Worm (Caenorhabditis elegans) whole organism, L3 larva: ENCODE results near the gene srx-43.

Source experiments
- R02D3.7 ChIP-seq: fragments of 150-350 bp; optimal IDR thresholded peaks from 2 replicates; lab custom pipeline; 2014; ENCODE audit warnings: missing biosample characterization, missing genetic modification characterization
- aly-2 ChIP-seq: fragments of 150-350 bp; optimal IDR thresholded peaks from 2 replicates; lab custom pipeline; 2014; ENCODE audit warnings: missing biosample characterization, missing genetic modification characterization
- ama-1 ChIP-seq: fragments of 150-350 bp; optimal IDR thresholded peaks from 2 replicates; lab custom pipeline; 2018
- ceh-16 ChIP-seq: sonication (generic microtip); optimal IDR thresholded peaks from 2 replicates; lab custom pipeline; 2017; ENCODE audit warnings: missing biosample characterization, missing genetic modification characterization
- ceh-82 ChIP-seq: fragments of 150-350 bp; optimal IDR thresholded peaks from 2 replicates; lab custom pipeline; 2014; ENCODE audit warnings: missing biosample characterization, missing genetic modification characterization
- egl-27 ChIP-seq: sonication (generic microtip); optimal IDR thresholded peaks from 4 replicates; lab custom pipeline; 2017; ENCODE audit warnings: missing biosample characterization, missing genetic modification reagents, missing genetic modification characterization
- egl-5 ChIP-seq: fragments of 150-350 bp; optimal IDR thresholded peaks from 2 replicates; lab custom pipeline; 2017; ENCODE audit warnings: missing biosample characterization, missing genetic modification reagents, missing genetic modification characterization, inconsistent platforms
- elt-1 ChIP-seq: fragments of 150-350 bp; optimal IDR thresholded peaks from 2 replicates; lab custom pipeline; 2014; ENCODE audit warnings: missing biosample characterization, missing genetic modification characterization
- elt-2 ChIP-seq: sonication (generic microtip); optimal IDR thresholded peaks from 2 replicates; lab custom pipeline; 2016; ENCODE audit warnings: missing genetic modification reagents, mild to moderate bottlenecking, missing genetic modification characterization, missing compliant biosample characterization
- eor-1 ChIP-seq, 2 experiments: fragments of 150-350 bp; optimal IDR thresholded peaks; 2 replicates each; lab custom pipeline; 2014 to 2018; ENCODE audit warnings: missing biosample characterization in 2 of 2, missing genetic modification characterization in 2 of 2
- fkh-2 ChIP-seq: fragments of 150-350 bp; optimal IDR thresholded peaks from 2 replicates; lab custom pipeline; 2014; ENCODE audit warnings: missing biosample characterization, missing genetic modification reagents, missing genetic modification characterization
- fos-1 ChIP-seq: fragments of 150-350 bp; optimal IDR thresholded peaks from 2 replicates; lab custom pipeline; 2014; ENCODE audit warnings: missing biosample characterization, missing genetic modification characterization
- hmg-11 ChIP-seq: sonication (generic microtip); optimal IDR thresholded peaks from 2 replicates; lab custom pipeline; 2016; ENCODE audit warnings: missing genetic modification characterization, missing compliant biosample characterization
- jun-1 ChIP-seq: fragments of 150-350 bp; optimal IDR thresholded peaks from 2 replicates; lab custom pipeline; 2014; ENCODE audit warnings: missing biosample characterization, missing genetic modification reagents, missing genetic modification characterization
- lin-15B ChIP-seq: fragments of 150-350 bp; optimal IDR thresholded peaks from 2 replicates; lab custom pipeline; 2014; ENCODE audit warnings: missing biosample characterization, missing genetic modification characterization
- lin-39 ChIP-seq: fragments of 150-350 bp; optimal IDR thresholded peaks from 2 replicates; lab custom pipeline; 2018; ENCODE audit warnings: missing biosample characterization, missing genetic modification reagents, missing genetic modification characterization
- lsy-12 ChIP-seq: sonication (generic microtip); optimal IDR thresholded peaks from 2 replicates; lab custom pipeline; 2016; ENCODE audit warnings: mild to moderate bottlenecking, missing genetic modification characterization, missing compliant biosample characterization
- mdl-1 ChIP-seq: fragments of 150-350 bp; optimal IDR thresholded peaks from 2 replicates; lab custom pipeline; 2014; ENCODE audit warnings: missing biosample characterization, missing genetic modification characterization
- mml-1 ChIP-seq: fragments of 150-350 bp; sonication (generic microtip); optimal IDR thresholded peaks from 3 replicates; lab custom pipeline; 2014; ENCODE audit warnings: missing biosample characterization, missing genetic modification characterization
- nfya-1 ChIP-seq: sonication (generic microtip); optimal IDR thresholded peaks from 2 replicates; lab custom pipeline; 2017; ENCODE audit warnings: missing genetic modification characterization, mild to moderate bottlenecking, missing compliant biosample characterization, antibody characterized with exemption, moderate library complexity; ENCODE audit not compliant: insufficient read depth
- nhr-11 ChIP-seq: fragments of 150-350 bp; optimal IDR thresholded peaks from 2 replicates; lab custom pipeline; 2014; ENCODE audit warnings: missing biosample characterization, missing genetic modification characterization
- nhr-12 ChIP-seq: fragments of 150-350 bp; optimal IDR thresholded peaks from 2 replicates; lab custom pipeline; 2014; ENCODE audit warnings: missing biosample characterization, missing genetic modification characterization
- nhr-23 ChIP-seq: fragments of 150-350 bp; optimal IDR thresholded peaks from 2 replicates; lab custom pipeline; 2014; ENCODE audit warnings: missing biosample characterization, missing genetic modification reagents, missing genetic modification characterization
- nhr-237 ChIP-seq: fragments of 150-350 bp; optimal IDR thresholded peaks from 2 replicates; lab custom pipeline; 2014; ENCODE audit warnings: missing biosample characterization, missing genetic modification characterization
- nhr-25 ChIP-seq: sonication (generic microtip); optimal IDR thresholded peaks from 2 replicates; lab custom pipeline; 2017; ENCODE audit warnings: missing biosample characterization, missing genetic modification characterization
- nhr-43 ChIP-seq: sonication (generic microtip); optimal IDR thresholded peaks from 2 replicates; lab custom pipeline; 2016; ENCODE audit warnings: mild to moderate bottlenecking, missing genetic modification characterization, missing compliant biosample characterization; ENCODE audit not compliant: poor library complexity, severe bottlenecking
- nhr-67 ChIP-seq: fragments of 150-350 bp; optimal IDR thresholded peaks from 2 replicates; lab custom pipeline; 2014; ENCODE audit warnings: missing biosample characterization, missing genetic modification characterization
- nhr-76 ChIP-seq: fragments of 150-350 bp; sonication (generic microtip); optimal IDR thresholded peaks from 5 replicates; lab custom pipeline; 2014; ENCODE audit warnings: missing biosample characterization, missing genetic modification characterization
- pha-4 ChIP-seq: fragments of 150-350 bp; optimal IDR thresholded peaks from 2 replicates; lab custom pipeline; 2014; ENCODE audit warnings: missing biosample characterization, missing genetic modification reagents, missing genetic modification characterization
- pqm-1 ChIP-seq: fragments of 150-350 bp; optimal IDR thresholded peaks from 2 replicates; lab custom pipeline; 2017; ENCODE audit warnings: missing biosample characterization, missing genetic modification characterization, inconsistent platforms
- sea-2 ChIP-seq: fragments of 150-350 bp; sonication (generic microtip); optimal IDR thresholded peaks from 4 replicates; lab custom pipeline; 2014; ENCODE audit warnings: missing biosample characterization, missing genetic modification reagents, missing genetic modification characterization
- skn-1 ChIP-seq: fragments of 150-350 bp; optimal IDR thresholded peaks from 2 replicates; lab custom pipeline; 2014; ENCODE audit warnings: missing biosample characterization, missing genetic modification characterization
- snpc-4 ChIP-seq: fragments of 150-350 bp; optimal IDR thresholded peaks from 2 replicates; lab custom pipeline; 2014; ENCODE audit warnings: missing biosample characterization, missing genetic modification characterization
- tbx-2 ChIP-seq: sonication (generic microtip); optimal IDR thresholded peaks from 2 replicates; lab custom pipeline; 2016; ENCODE audit warnings: mild to moderate bottlenecking, missing genetic modification characterization, missing compliant biosample characterization
- unc-39 ChIP-seq: sonication (generic microtip); optimal IDR thresholded peaks from 4 replicates; lab custom pipeline; 2017; ENCODE audit warnings: missing biosample characterization, missing genetic modification characterization
- unc-62 ChIP-seq: fragments of 150-350 bp; sonication (generic microtip); optimal IDR thresholded peaks from 4 replicates; lab custom pipeline; 2014; ENCODE audit warnings: missing biosample characterization, missing genetic modification reagents, missing genetic modification characterization
- zag-1 ChIP-seq: fragments of 150-350 bp; optimal IDR thresholded peaks from 2 replicates; lab custom pipeline; 2014; ENCODE audit warnings: missing biosample characterization, missing genetic modification characterization
- ztf-4 ChIP-seq: fragments of 150-350 bp; optimal IDR thresholded peaks from 2 replicates; lab custom pipeline; 2014; ENCODE audit warnings: missing biosample characterization, missing genetic modification characterization

srx-43 gene

DNA sequence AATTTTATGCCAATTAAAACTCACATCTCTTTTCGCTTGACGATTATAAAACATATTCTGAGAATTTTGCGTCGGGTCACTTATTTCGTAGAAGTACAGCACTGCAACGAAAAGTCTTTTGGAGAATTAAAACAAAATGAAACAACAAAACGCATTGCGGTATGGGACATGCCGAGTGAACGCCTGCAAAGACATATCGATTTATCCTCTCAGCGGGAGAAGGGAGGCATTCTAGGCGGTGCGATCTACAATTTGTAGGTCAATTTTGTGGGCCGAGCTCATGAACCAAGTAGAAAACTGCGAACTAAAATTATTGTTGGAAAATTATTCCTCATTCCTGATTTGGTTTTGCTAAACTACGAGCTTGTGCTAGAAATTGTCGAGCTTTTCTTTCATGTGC lies 35.6 kb downstream of the srx-43 start, which contains the start of gene F14H3.3:
TSS of gene F14H3.3 (minus strand) at position 101 of the 400 bp plus-strand sequence.
- TF ChIP-seq sea-2 (GFP tag; lab: Kevin White, UChicago) (no peak), fos-1 (no peak), nhr-25 (no peak), nhr-76 (tag; lab: Kevin White, UChicago) (no peak), nhr-43 (tag; lab: Kevin White, UChicago) (no peak), aly-2 (tag; lab: Kevin White, UChicago) (no peak), fkh-2 (no peak), mml-1 (tag; lab: Kevin White, UChicago) (no peak), ceh-82 (tag; lab: Kevin White, UChicago) (no peak), unc-39 (tag; lab: Kevin White, UChicago) (no peak), nhr-23 (tag; lab: Kevin White, UChicago) (no peak), egl-27 (tag; lab: Kevin White, UChicago) (no peak), ceh-16 (no peak), skn-1 (no peak), unc-62 (GFP tag; lab: Kevin White, UChicago) (no peak), nhr-67 (tag; lab: Kevin White, UChicago) (no peak), jun-1 (no peak), ztf-4 (tag; lab: Kevin White, UChicago) (no peak)

DNA sequence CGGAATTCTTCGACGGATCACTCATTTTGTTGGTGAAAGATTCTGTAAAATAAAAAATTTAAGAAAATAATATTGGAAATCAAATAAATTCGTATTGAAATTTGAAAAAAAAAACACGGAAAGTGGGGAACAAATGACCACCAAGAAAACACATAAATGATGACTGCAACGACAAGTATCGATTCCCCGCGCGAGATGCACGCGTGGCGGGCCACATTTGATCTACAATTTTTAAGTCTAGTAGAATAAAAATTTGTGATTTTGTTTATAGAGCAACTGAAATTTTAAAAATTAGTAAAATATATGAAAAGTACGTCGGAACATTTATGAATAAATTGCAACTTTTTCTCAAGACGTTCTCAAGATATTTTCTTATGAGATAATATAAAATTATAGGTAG lies 37.3 kb downstream of the srx-43 start, which contains the start of gene F14H3.4:
TSS of gene F14H3.4 (minus strand) at position 42 of the 400 bp plus-strand sequence.
- TF ChIP-seq aly-2 (tag; lab: Kevin White, UChicago) (no peak), egl-27 (tag; lab: Kevin White, UChicago) (no peak), pqm-1 (no peak), elt-1 (tag; lab: Kevin White, UChicago) (no peak), snpc-4 (tag; lab: Kevin White, UChicago) (no peak), lsy-12 (no peak), lin-39 (tag; lab: Kevin White, UChicago) (no peak), hmg-11 (tag; lab: Kevin White, UChicago) (no peak), nfya-1 (no peak), R02D3.7 (tag; lab: Kevin White, UChicago) (no peak), nhr-76 (tag; lab: Kevin White, UChicago) (no peak), pha-4 (no peak), nhr-25 (no peak), fos-1 (no peak), nhr-237 (tag; lab: Kevin White, UChicago) (no peak), egl-5 (no peak), ceh-82 (tag; lab: Kevin White, UChicago) (no peak)

DNA sequence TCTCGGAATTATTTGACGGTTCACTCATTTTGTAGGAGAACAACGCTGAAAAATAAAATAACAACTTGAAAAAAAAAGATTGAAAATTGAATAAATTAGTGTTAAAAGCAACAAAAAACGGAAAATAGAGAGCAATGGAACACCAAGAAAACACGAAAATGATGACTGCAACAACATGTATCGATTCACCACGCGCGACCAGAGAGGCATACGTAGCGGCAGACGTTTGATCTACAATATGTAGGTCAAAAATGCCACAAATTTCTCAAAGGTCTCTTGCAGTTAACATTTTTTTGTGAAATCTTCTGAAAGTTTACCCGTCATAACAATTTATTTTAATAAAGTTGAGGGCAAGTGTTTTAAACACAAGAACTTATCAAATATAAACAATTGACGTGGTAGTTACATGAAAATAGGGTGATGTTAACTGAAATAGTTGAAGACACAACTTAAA lies 39.3 kb downstream of the srx-43 start, which contains the start of gene F14H3.5:
TSS of gene F14H3.5 (minus strand) at position 51 of the 454 bp plus-strand sequence.
- TF ChIP-seq tbx-2, result no peak
- no peak for TF ChIP-seq eor-1 (tag; optimal IDR thresholded peaks at IDR 0.05; lab: Kevin White, UChicago)
- no peak for TF ChIP-seq jun-1
- TF ChIP-seq lin-39 (tag; lab: Kevin White, UChicago), result no peak
- no peak for TF ChIP-seq elt-2 (tag; lab: Kevin White, UChicago)
- no peak for TF ChIP-seq mdl-1
- no peak for TF ChIP-seq ceh-82 (tag; lab: Kevin White, UChicago)
- no peak for TF ChIP-seq ztf-4 (tag; lab: Kevin White, UChicago)
- no peak for TF ChIP-seq nhr-67 (tag; lab: Kevin White, UChicago)
- no peak for TF ChIP-seq mml-1 (tag; lab: Kevin White, UChicago)

DNA sequence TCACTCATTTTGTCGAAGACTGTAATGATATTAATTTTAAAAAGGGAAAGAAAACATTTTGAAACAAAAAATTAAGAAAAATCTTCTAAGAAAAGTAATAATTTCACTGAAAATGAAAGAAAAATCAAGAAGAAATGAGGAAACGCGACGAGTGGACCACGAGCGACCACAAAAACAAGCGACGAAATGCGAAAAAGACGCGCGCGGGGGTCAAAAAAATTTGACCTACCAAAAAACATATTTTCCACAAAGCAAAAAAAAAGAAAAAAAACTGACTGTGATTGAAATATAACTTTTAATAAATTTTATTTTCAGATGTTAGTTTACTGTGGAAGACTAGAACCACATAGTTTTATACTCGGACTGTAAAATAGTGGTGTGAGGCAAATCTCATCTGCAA lies 41.1 kb downstream of the srx-43 start, which contains the start of gene F14H3.6:
TSS of gene F14H3.6 (minus strand) at position 22 of the 400 bp plus-strand sequence.
- TF ChIP-seq nhr-11 (no peak), nhr-237 (tag; lab: Kevin White, UChicago) (no peak), jun-1 (no peak), nhr-76 (tag; lab: Kevin White, UChicago) (no peak), egl-27 (tag; lab: Kevin White, UChicago) (no peak), lin-39 (tag; lab: Kevin White, UChicago) (no peak), ama-1 (lab: Kevin White, UChicago) (no peak), elt-1 (tag; lab: Kevin White, UChicago) (no peak), lin-15B (tag; lab: Kevin White, UChicago) (no peak), ceh-82 (tag; lab: Kevin White, UChicago) (no peak), zag-1 (tag; lab: Kevin White, UChicago) (no peak), eor-1 (tag; optimal IDR thresholded peaks at IDR 0.05; lab: Kevin White, UChicago) (no peak), nhr-12 (no peak), tbx-2 (no peak), mml-1 (tag; lab: Kevin White, UChicago) (no peak), fos-1 (no peak), ztf-4 (tag; lab: Kevin White, UChicago) (no peak), nhr-23 (tag; lab: Kevin White, UChicago) (no peak)
